Fruit fly (Drosophila melanogaster) whole organism, embryonic: ENCODE data around the gene CG11634.
A peak's percentile ranks its signal among the peaks of the same experiment; 100 is the strongest.

Experiments
- C15 ChIP-seq: fragments of 200-800 bp; sonication (Bioruptor generic); IDR thresholded peaks from 3 replicates; pipeline ENCODE4 v1.3.6; 2022; ENCODE audit warnings: missing biosample characterization, missing genetic modification characterization
- CG1024 ChIP-seq: fragments of 200-800 bp; sonication (Bioruptor generic); IDR thresholded peaks from 2 replicates; pipeline ENCODE4 v1.3.6; 2022; ENCODE audit warnings: missing biosample characterization, missing genetic modification characterization
- CG10654 ChIP-seq: fragments of 200-800 bp; sonication (Bioruptor generic); optimal IDR thresholded peaks from 2 replicates; lab custom pipeline; 2016; ENCODE audit warnings: missing biosample characterization, missing genetic modification characterization
- CG11398 ChIP-seq: fragments of 200-800 bp; sonication (Bioruptor generic); optimal IDR thresholded peaks from 2 replicates; lab custom pipeline; 2016; ENCODE audit warnings: missing biosample characterization, missing genetic modification characterization
- CG17802 ChIP-seq: fragments of 200-800 bp; sonication (Bioruptor generic); optimal IDR thresholded peaks from 2 replicates; lab custom pipeline; 2018; ENCODE audit warnings: missing biosample characterization, mild to moderate bottlenecking, missing genetic modification characterization, moderate library complexity
- CG18011 ChIP-seq: fragments of 200-800 bp; sonication (Bioruptor generic); optimal IDR thresholded peaks from 2 replicates; lab custom pipeline; 2017; ENCODE audit warnings: missing biosample characterization, missing genetic modification characterization, mild to moderate bottlenecking, moderate library complexity, missing genotype
- CG2120 ChIP-seq: fragments of 200-800 bp; sonication (Bioruptor generic); optimal IDR thresholded peaks from 3 replicates; lab custom pipeline; 2016; ENCODE audit warnings: missing biosample characterization, missing genetic modification characterization
- CG2199 ChIP-seq: fragments of 200-800 bp; sonication (Bioruptor generic); IDR thresholded peaks from 3 replicates; pipeline ENCODE4 v1.3.6; 2022; ENCODE audit warnings: missing biosample characterization, missing genetic modification characterization
- CG2678 ChIP-seq: fragments of 200-800 bp; sonication (Bioruptor generic); optimal IDR thresholded peaks from 3 replicates; lab custom pipeline; 2019; ENCODE audit warnings: missing biosample characterization, mild to moderate bottlenecking, missing genetic modification characterization, moderate library complexity
- CG3065 ChIP-seq: fragments of 200-800 bp; sonication (Bioruptor generic); optimal IDR thresholded peaks from 2 replicates; lab custom pipeline; 2016; ENCODE audit warnings: missing biosample characterization, missing genetic modification characterization
- CG33213 ChIP-seq: fragments of 200-800 bp; sonication (Bioruptor generic); optimal IDR thresholded peaks from 3 replicates; lab custom pipeline; 2016; ENCODE audit warnings: missing biosample characterization, missing genetic modification characterization
- CG42726 ChIP-seq: fragments of 200-800 bp; sonication (Bioruptor generic); IDR thresholded peaks from 2 replicates; pipeline ENCODE4 v1.3.6; 2022; ENCODE audit warnings: missing biosample characterization, missing genetic modification characterization; ENCODE audit not compliant: partially characterized antibody
- CG4360 ChIP-seq: fragments of 200-800 bp; sonication (Bioruptor generic); IDR thresholded peaks from 2 replicates; pipeline ENCODE4 v1.3.6; 2022; ENCODE audit warnings: missing biosample characterization, missing genetic modification characterization
- CG4404 ChIP-seq: fragments of 200-800 bp; sonication (Bioruptor generic); IDR thresholded peaks from 2 replicates; pipeline ENCODE4 v1.3.6; 2022; ENCODE audit warnings: missing biosample characterization, missing genetic modification characterization
- CG6254 ChIP-seq: fragments of 200-800 bp; sonication (Bioruptor generic); optimal IDR thresholded peaks from 3 replicates; lab custom pipeline; 2017; ENCODE audit warnings: mild to moderate bottlenecking, missing biosample characterization, missing genetic modification reagents, missing genetic modification characterization
- CG6791 ChIP-seq: fragments of 200-800 bp; sonication (Bioruptor generic); IDR thresholded peaks from 3 replicates; pipeline ENCODE4 v1.3.6; 2022; ENCODE audit warnings: missing biosample characterization, missing genetic modification characterization; ENCODE audit not compliant: partially characterized antibody
- CG8924 ChIP-seq: fragments of 200-800 bp; optimal IDR thresholded peaks from 3 replicates; lab custom pipeline; 2019; ENCODE audit warnings: missing biosample characterization, mild to moderate bottlenecking, missing genetic modification characterization, moderate library complexity
- CrebB ChIP-seq: fragments of 200-800 bp; sonication (Bioruptor generic); optimal IDR thresholded peaks from 3 replicates; lab custom pipeline; 2018; ENCODE audit warnings: missing biosample characterization, mild to moderate bottlenecking, missing genetic modification characterization
- Deaf1 ChIP-seq: fragments of 200-800 bp; optimal IDR thresholded peaks from 3 replicates; lab custom pipeline; 2019; ENCODE audit warnings: missing biosample characterization, mild to moderate bottlenecking, missing genetic modification characterization, moderate library complexity
- E2f2 ChIP-seq: fragments of 200-800 bp; sonication (Bioruptor generic); IDR thresholded peaks from 2 replicates; pipeline ENCODE4 v1.3.6; 2022; ENCODE audit warnings: missing biosample characterization, missing genetic modification characterization
- Ets65A ChIP-seq: fragments of 200-800 bp; sonication (Bioruptor generic); peaks from one replicate; lab custom pipeline; 2016; ENCODE audit warnings: missing biosample characterization, missing genetic modification characterization
- Fer1 ChIP-seq: fragments of 200-800 bp; sonication (Bioruptor generic); optimal IDR thresholded peaks from 2 replicates; lab custom pipeline; 2017; ENCODE audit warnings: missing biosample characterization, mild to moderate bottlenecking, missing genetic modification characterization
- Fer2 ChIP-seq: fragments of 200-800 bp; sonication (Bioruptor generic); optimal IDR thresholded peaks from 2 replicates; lab custom pipeline; 2018; ENCODE audit warnings: missing biosample characterization, mild to moderate bottlenecking, missing genetic modification characterization, moderate library complexity
- Hand ChIP-seq: fragments of 200-800 bp; sonication (Bioruptor generic); optimal IDR thresholded peaks from 2 replicates; lab custom pipeline; 2017; ENCODE audit warnings: mild to moderate bottlenecking, missing biosample characterization, missing genetic modification reagents, missing genetic modification characterization
- Hsf ChIP-seq: fragments of 200-800 bp; sonication (Bioruptor generic); optimal IDR thresholded peaks from 3 replicates; lab custom pipeline; 2016; ENCODE audit warnings: missing biosample characterization, missing genetic modification characterization
- MTF-1 ChIP-seq: fragments of 200-800 bp; sonication (Bioruptor generic); optimal IDR thresholded peaks from 2 replicates; lab custom pipeline; 2018; ENCODE audit warnings: missing biosample characterization, mild to moderate bottlenecking, missing genetic modification characterization, borderline replicate concordance
- Neu2 ChIP-seq: fragments of 200-800 bp; sonication (Bioruptor generic); optimal IDR thresholded peaks from 3 replicates; lab custom pipeline; 2016; ENCODE audit warnings: missing biosample characterization, missing genetic modification characterization, borderline replicate concordance
- Nf-YA ChIP-seq: fragments of 200-800 bp; sonication (Bioruptor generic); IDR thresholded peaks from 2 replicates; pipeline ENCODE4 v1.3.6; 2022; ENCODE audit warnings: missing biosample characterization, missing genetic modification characterization
- Nf-YC ChIP-seq: fragments of 200-800 bp; optimal IDR thresholded peaks from 3 replicates; lab custom pipeline; 2019; ENCODE audit warnings: missing biosample characterization, mild to moderate bottlenecking, missing genetic modification characterization, moderate library complexity
- Optix ChIP-seq: fragments of 200-800 bp; sonication (Bioruptor generic); IDR thresholded peaks from 3 replicates; pipeline ENCODE4 v1.3.6; 2022; ENCODE audit warnings: missing biosample characterization, missing genetic modification characterization
- abd-A ChIP-seq: fragments of 200-800 bp; sonication (Bioruptor generic); optimal IDR thresholded peaks from 3 replicates; lab custom pipeline; 2019; ENCODE audit warnings: missing biosample characterization, mild to moderate bottlenecking, missing genetic modification characterization, moderate library complexity
- ase ChIP-seq: fragments of 200-800 bp; sonication (Bioruptor generic); IDR thresholded peaks from 3 replicates; pipeline ENCODE4 v1.3.6; 2022; ENCODE audit warnings: missing biosample characterization, missing genetic modification characterization
- ato ChIP-seq: fragments of 200-800 bp; sonication (Bioruptor generic); IDR thresholded peaks from 2 replicates; pipeline ENCODE4 v1.3.6; 2022; ENCODE audit warnings: missing biosample characterization, missing genetic modification characterization; ENCODE audit not compliant: partially characterized antibody
- az2 ChIP-seq: fragments of 200-800 bp; sonication (Bioruptor generic); optimal IDR thresholded peaks from 3 replicates; lab custom pipeline; 2016; ENCODE audit warnings: missing biosample characterization, missing genetic modification characterization
- bsh ChIP-seq, 2 experiments: fragments of 200-800 bp; sonication (Bioruptor generic); optimal IDR thresholded peaks; 2 replicates each; lab custom pipeline; 2017 to 2018; ENCODE audit warnings: mild to moderate bottlenecking in 2 of 2, missing biosample characterization in 2 of 2, missing genetic modification characterization in 2 of 2, moderate library complexity in 1 of 2
- chm ChIP-seq: fragments of 200-800 bp; sonication (Bioruptor generic); IDR thresholded peaks from 2 replicates; pipeline ENCODE4 v1.3.6; 2022; ENCODE audit warnings: missing biosample characterization, missing genetic modification characterization
- dmrt99B ChIP-seq: fragments of 200-800 bp; sonication (Bioruptor generic); optimal IDR thresholded peaks from 2 replicates; lab custom pipeline; 2018; ENCODE audit warnings: missing biosample characterization, mild to moderate bottlenecking, missing genetic modification characterization, moderate library complexity
- ems ChIP-seq: fragments of 200-800 bp; sonication (Bioruptor generic); optimal IDR thresholded peaks from 3 replicates; lab custom pipeline; 2016; ENCODE audit warnings: missing biosample characterization, missing genetic modification characterization
- en ChIP-seq: fragments of 200-800 bp; sonication (Bioruptor generic); optimal IDR thresholded peaks from 2 replicates; lab custom pipeline; 2016; ENCODE audit warnings: missing biosample characterization, missing genetic modification characterization
- fd64A ChIP-seq: fragments of 200-800 bp; sonication (Bioruptor generic); optimal IDR thresholded peaks from 3 replicates; lab custom pipeline; 2018; ENCODE audit warnings: missing biosample characterization, mild to moderate bottlenecking, missing genetic modification characterization
- fd96Cb ChIP-seq: fragments of 200-800 bp; sonication (Bioruptor generic); optimal IDR thresholded peaks from 2 replicates; lab custom pipeline; 2018; ENCODE audit warnings: missing biosample characterization, mild to moderate bottlenecking, missing genetic modification characterization, moderate library complexity
- fu2 ChIP-seq: fragments of 200-800 bp; sonication (Bioruptor generic); optimal IDR thresholded peaks from 2 replicates; lab custom pipeline; 2016; ENCODE audit warnings: missing biosample characterization, missing genetic modification characterization
- gce ChIP-seq: fragments of 200-800 bp; sonication (Bioruptor generic); IDR thresholded peaks from 3 replicates; pipeline ENCODE4 v1.3.6; 2022; ENCODE audit warnings: missing biosample characterization, missing genetic modification characterization
- ind ChIP-seq: fragments of 200-800 bp; sonication (Bioruptor generic); optimal IDR thresholded peaks from 3 replicates; lab custom pipeline; 2016; ENCODE audit warnings: missing biosample characterization, missing genetic modification characterization
- insv ChIP-seq, 2 experiments: fragments of 200-800 bp; sonication (Bioruptor generic); optimal IDR thresholded peaks; 3 replicates each; lab custom pipeline; 2016 to 2018; ENCODE audit warnings: missing biosample characterization in 2 of 2, missing genetic modification characterization in 2 of 2
- kay ChIP-seq: fragments of 200-800 bp; sonication (Bioruptor generic); optimal IDR thresholded peaks from 2 replicates; lab custom pipeline; 2016; ENCODE audit warnings: missing biosample characterization, missing genetic modification characterization
- lilli ChIP-seq: fragments of 200-800 bp; sonication (Bioruptor generic); optimal IDR thresholded peaks from 3 replicates; lab custom pipeline; 2016; ENCODE audit warnings: missing biosample characterization, missing genetic modification characterization
- lmd ChIP-seq: fragments of 200-800 bp; sonication (Bioruptor generic); IDR thresholded peaks from 2 replicates; pipeline ENCODE4 v1.3.6; 2022; ENCODE audit warnings: missing biosample characterization, missing genetic modification characterization
- seq ChIP-seq: fragments of 200-800 bp; sonication (Bioruptor generic); IDR thresholded peaks from 2 replicates; pipeline ENCODE4 v1.3.6; 2022; ENCODE audit warnings: missing biosample characterization, missing genetic modification characterization
- shn ChIP-seq: fragments of 200-800 bp; sonication (Bioruptor generic); optimal IDR thresholded peaks from 3 replicates; lab custom pipeline; 2016; ENCODE audit warnings: missing biosample characterization, missing genetic modification characterization
- sqz ChIP-seq: fragments of 200-800 bp; sonication (Bioruptor generic); optimal IDR thresholded peaks from 3 replicates; lab custom pipeline; 2018; ENCODE audit warnings: missing biosample characterization, mild to moderate bottlenecking, missing genetic modification characterization
- zfh1 ChIP-seq: fragments of 200-800 bp; sonication (Bioruptor generic); IDR thresholded peaks from 3 replicates; pipeline ENCODE4 v1.3.6; 2022; ENCODE audit warnings: missing biosample characterization, missing genetic modification characterization

CG11634 gene

DNA sequence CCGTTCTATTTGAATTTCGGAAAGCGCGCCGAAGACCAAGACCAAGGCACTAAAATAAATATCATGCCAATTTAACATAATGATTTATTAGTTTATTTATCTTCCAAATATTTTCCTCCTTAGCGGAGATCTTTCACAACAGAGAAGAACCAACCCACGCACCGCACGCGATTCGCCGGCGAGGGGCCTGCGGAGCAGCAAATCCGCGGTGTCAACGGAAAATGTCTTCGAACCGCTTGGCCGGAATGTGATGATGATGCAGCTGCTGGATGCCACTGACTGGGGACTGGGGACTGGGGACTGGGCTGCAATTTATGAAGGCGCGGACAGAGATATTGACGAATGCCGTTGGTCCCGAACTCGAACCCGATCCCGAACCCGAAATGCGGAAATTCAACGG is 28.5 kb upstream of the CG11634 start (continued):
- TF ChIP-seq Deaf1 (tag; lab: Kevin White, UChicago) (peak; percentile 9), CG2199 (GFP tag; lab: Robert Waterston, UW) (0 out of 3 replicates have a peak, but pooled peaks have one; percentile 25), Nf-YC (tag; lab: Kevin White, UChicago) (no peak), CrebB (tag; lab: Kevin White, UChicago) (no peak), lilli (GFP tag; lab: Kevin White, UChicago) (no peak), CG17802 (no peak), seq (GFP tag; lab: Robert Waterston, UW) (no peak), kay (GFP tag; lab: Kevin White, UChicago) (no peak), insv (GFP tag; optimal IDR thresholded peaks at IDR 0.05; lab: Kevin White, UChicago) (no peak), shn (GFP tag; lab: Kevin White, UChicago) (no peak), Fer1 (GFP tag; lab: Kevin White, UChicago) (no peak), Hsf (GFP tag; lab: Kevin White, UChicago) (no peak), Fer2 (tag; lab: Kevin White, UChicago) (no peak), Neu2 (no peak), dmrt99B (tag; lab: Kevin White, UChicago) (no peak), ase (GFP tag; lab: Robert Waterston, UW) (no peak), Hand (GFP tag; lab: Kevin White, UChicago) (no peak), CG2120 (no peak), fd96Cb (no peak), CG6791 (GFP tag; lab: Robert Waterston, UW) (no peak), CG10654 (GFP tag; lab: Kevin White, UChicago) (no peak), CG11398 (GFP tag; lab: Kevin White, UChicago) (no peak), CG42726 (GFP tag; lab: Robert Waterston, UW) (no peak), fu2 (GFP tag; lab: Kevin White, UChicago) (no peak), CG33213 (GFP tag; lab: Kevin White, UChicago) (no peak), C15 (no peak), abd-A (tag; lab: Kevin White, UChicago) (no peak), zfh1 (GFP tag; lab: Robert Waterston, UW) (no peak), Ets65A (GFP tag; lab: Kevin White, UChicago) (peak; percentile 12), CG3065 (GFP tag; lab: Kevin White, UChicago) (no peak), az2 (GFP tag; lab: Kevin White, UChicago) (no peak)
- TF ChIP-seq, all 482 proteins: peak for 9

DNA sequence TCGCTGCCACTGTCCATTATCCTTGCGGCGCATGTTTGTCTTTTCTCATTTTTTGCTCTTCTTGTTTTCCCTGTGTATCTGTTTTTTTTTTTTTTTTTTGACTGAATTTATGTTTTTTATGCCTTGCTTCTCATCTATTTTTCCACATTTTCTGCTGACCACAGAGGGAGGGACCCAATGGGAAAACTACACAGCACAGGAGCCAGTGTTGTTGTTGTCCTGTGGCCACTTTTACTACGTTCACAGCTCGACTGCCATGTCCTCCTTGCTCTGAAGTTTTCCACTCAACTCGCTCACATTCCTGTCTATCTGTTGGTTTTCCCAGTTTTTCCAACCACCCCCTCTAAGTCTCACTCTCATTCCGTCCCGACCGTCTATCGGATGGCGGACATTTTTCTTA is 25.9 kb upstream of the CG11634 start:
- no peak for TF ChIP-seq ato (GFP tag; lab: Robert Waterston, UW)
- no peak for TF ChIP-seq CG6254
- no peak for TF ChIP-seq bsh (GFP tag; optimal IDR thresholded peaks at IDR 0.05; lab: Kevin White, UChicago)
- no peak for TF ChIP-seq Optix
- TF ChIP-seq gce (GFP tag; lab: Robert Waterston, UW): no peak
- no peak for TF ChIP-seq lmd (GFP tag; lab: Robert Waterston, UW)
- TF ChIP-seq Nf-YA (GFP tag; lab: Robert Waterston, UW): no peak
- TF ChIP-seq CG4360: peak; percentile 56
- TF ChIP-seq CG2678 (tag; lab: Kevin White, UChicago): no peak
- no peak for TF ChIP-seq CG4404 (GFP tag; lab: Robert Waterston, UW)
- no peak for TF ChIP-seq CG8924 (tag; lab: Kevin White, UChicago)
- TF ChIP-seq en (GFP tag; lab: Kevin White, UChicago): no peak
- TF ChIP-seq chm (GFP tag; lab: Robert Waterston, UW): no peak
- TF ChIP-seq sqz: peak; percentile 5
- TF ChIP-seq ems: no peak
- TF ChIP-seq CG18011 (GFP tag; lab: Kevin White, UChicago): no peak
- TF ChIP-seq ind (GFP tag; lab: Kevin White, UChicago): no peak
- no peak for TF ChIP-seq E2f2 (GFP tag; lab: Robert Waterston, UW)
- no peak for TF ChIP-seq fd64A (GFP tag; lab: Kevin White, UChicago)
- TF ChIP-seq abd-A (tag; lab: Kevin White, UChicago): peak; percentile 62
- TF ChIP-seq CG1024 (GFP tag; lab: Robert Waterston, UW): no peak
- no peak for TF ChIP-seq MTF-1 (GFP tag; lab: Kevin White, UChicago)
